Worm (Caenorhabditis elegans) whole organism, L2 larva: ENCODE measurements around the gene F55F1.2.

Experiments used
- ama-1 ChIP-seq: fragments of 150-350 bp; optimal IDR thresholded peaks from 2 replicates; lab custom pipeline; 2018; ENCODE audit warnings: inconsistent platforms
- nhr-12 ChIP-seq: fragments of 150-350 bp; optimal IDR thresholded peaks from 2 replicates; lab custom pipeline; 2014; ENCODE audit warnings: missing biosample characterization, missing genetic modification characterization
- ztf-11 ChIP-seq: sonication (generic microtip); optimal IDR thresholded peaks from 2 replicates; lab custom pipeline; 2017; ENCODE audit warnings: missing biosample characterization, missing genetic modification characterization

ce11 chrX:2777973-2778372 is 8.1 kb upstream of the F55F1.2 start:
- TF ChIP-seq nhr-12 (tag; lab: Kevin White, UChicago), result no peak
- TF ChIP-seq ama-1, result no peak
- no peak for TF ChIP-seq ztf-11 (tag; lab: Kevin White, UChicago)
